Fruit fly (Drosophila melanogaster): ENCODE data around the gene NimA.

The NimA gene

dm6 chr2L:14011591-14012303, 54.4 kb downstream of the NimA start (continued):
- TF ChIP-seq tap (tag; optimal IDR thresholded peaks at IDR 0.05) (peak; percentile 47), CG4854 (GFP tag; optimal IDR thresholded peaks at IDR 0.05) (peak; percentile 35), CG14050 (GFP tag; IDR thresholded peaks at IDR 0.05) (peak; percentile 25; the same call in 1 of the 3 replicates), HmgD (GFP tag; optimal IDR thresholded peaks at IDR 0.05) (no peak), CG3995 (GFP tag; optimal IDR thresholded peaks at IDR 0.05) (no peak), gsb-n (tag; optimal IDR thresholded peaks at IDR 0.05) (no peak), pum (GFP tag; optimal IDR thresholded peaks at IDR 0.05) (no peak), CG13624 (GFP tag; optimal IDR thresholded peaks at IDR 0.05) (peak; percentile 17), Dbx (GFP tag; IDR thresholded peaks at IDR 0.05) (peak; percentile 71; the same call in 2 of the 3 replicates), insv (GFP tag; optimal IDR thresholded peaks at IDR 0.05) (no peak), CG2712 (tag; optimal IDR thresholded peaks at IDR 0.05) (peak; percentile 61), CG42726 (GFP tag; IDR thresholded peaks at IDR 0.05; ENCODE audit: partially characterized antibody) (peak; percentile 50; the same call in 1 of the 2 replicates), CG2678 (tag; optimal IDR thresholded peaks at IDR 0.05) (peak; percentile 61)

dm6 chr2L:14012304-14013054, 55.1 kb downstream of the NimA start, which contains the start of gene bgm:
Gene bgm, plus strand, starts transcription at chr2L:14013004.
- peak; percentile 31 for TF ChIP-seq sug (tag; optimal IDR thresholded peaks at IDR 0.05)
- TF ChIP-seq Xrp1 (GFP tag; IDR thresholded peaks at IDR 0.05): 0 out of 2 replicates have a peak, but pooled peaks have one; percentile 20
- TF ChIP-seq sens-2 (GFP tag; IDR thresholded peaks at IDR 0.05): 0 out of 2 replicates have a peak, but pooled peaks have one; percentile 46
- TF ChIP-seq grn (GFP tag; optimal IDR thresholded peaks at IDR 0.05): peak; percentile 90
- peak; percentile 63; the same call in 1 of the 2 replicates for TF ChIP-seq onecut (GFP tag; IDR thresholded peaks at IDR 0.05)
- TF ChIP-seq chif (GFP tag; optimal IDR thresholded peaks at IDR 0.05): no peak
- no peak for TF ChIP-seq CG9215 (GFP tag; IDR thresholded peaks at IDR 0.05)
- TF ChIP-seq sr (GFP tag; IDR thresholded peaks at IDR 0.05): no peak
- no peak for TF ChIP-seq Chrac-16 (GFP tag; optimal IDR thresholded peaks at IDR 0.05)
- no peak for TF ChIP-seq CG13123 (GFP tag; optimal IDR thresholded peaks at IDR 0.05)
- peak; percentile 66 for TF ChIP-seq CG13894 (tag; optimal IDR thresholded peaks at IDR 0.05)
- peak; percentile 84 for TF ChIP-seq exex (tag; optimal IDR thresholded peaks at IDR 0.05)
- no peak for TF ChIP-seq CG2129 (GFP tag; IDR thresholded peaks at IDR 0.05; ENCODE audit: partially characterized antibody)
- peak; percentile 43 for TF ChIP-seq Med (GFP tag)
- TF ChIP-seq org-1 (GFP tag; optimal IDR thresholded peaks at IDR 0.05): no peak
- no peak for TF ChIP-seq pzg (GFP tag; optimal IDR thresholded peaks at IDR 0.05)
- TF ChIP-seq z (GFP tag; IDR thresholded peaks at IDR 0.05): no peak
- peak; percentile 40; the same call in 1 of the 2 replicates for TF ChIP-seq GATAe (GFP tag; conservative IDR thresholded peaks at IDR 0.05)
- TF ChIP-seq mirr (GFP tag; optimal IDR thresholded peaks at IDR 0.05): peak; percentile 31
- no peak for TF ChIP-seq Eip74EF (GFP tag; optimal IDR thresholded peaks at IDR 0.05)
- peak; percentile 80 for TF ChIP-seq CG34376 (GFP tag; optimal IDR thresholded peaks at IDR 0.05)
- no peak for TF ChIP-seq H15 (GFP tag; IDR thresholded peaks at IDR 0.05)
- no peak for TF ChIP-seq ranshi (GFP tag; IDR thresholded peaks at IDR 0.05)
- no peak for TF ChIP-seq Mad (GFP tag; optimal IDR thresholded peaks at IDR 0.05)
- TF ChIP-seq CG8281 (tag; optimal IDR thresholded peaks at IDR 0.05): no peak
- peak; percentile 41 for TF ChIP-seq cwo (GFP tag; optimal IDR thresholded peaks at IDR 0.05)
- TF ChIP-seq CG15269 (tag; optimal IDR thresholded peaks at IDR 0.05): no peak
